Fruit fly (Drosophila melanogaster): ENCODE data around the gene stac.

DNA sequence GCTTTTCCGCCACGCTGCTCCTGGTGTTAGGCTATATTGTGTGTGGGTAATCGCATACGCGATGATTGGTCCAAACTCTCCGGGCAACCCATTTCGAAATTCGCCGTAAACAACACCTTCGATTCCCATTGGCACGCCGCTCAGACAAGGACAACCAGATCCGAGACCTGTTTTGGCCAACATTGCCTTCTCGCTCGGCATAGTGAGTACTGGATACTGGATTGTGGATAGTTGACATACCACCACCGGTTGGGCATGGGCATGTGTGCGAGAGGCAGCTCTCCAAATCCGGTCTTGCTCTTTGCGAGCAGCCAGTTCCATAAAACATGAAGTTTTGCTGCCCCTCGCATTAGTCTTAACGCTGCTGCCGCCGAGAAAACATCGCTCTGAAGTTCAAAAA lies 38.6 kb downstream of the stac start, which contains the start of gene fd96Cb:
- TF ChIP-seq CG8478 (optimal IDR thresholded peaks at IDR 0.05) (no peak), CTCF (optimal IDR thresholded peaks at IDR 0.05) (no peak)
